Worm (Caenorhabditis elegans) whole organism, mixed stage, embryonic: ENCODE measurements around the gene B0304.4.

ENCODE experiments used
- blmp-1 ChIP-seq: fragments of 150-350 bp; optimal IDR thresholded peaks from 2 replicates; lab custom pipeline; 2014; ENCODE audit warnings: missing biosample characterization, missing genetic modification characterization
- ceh-39 ChIP-seq: fragments of 150-350 bp; optimal IDR thresholded peaks from 2 replicates; lab custom pipeline; 2014; ENCODE audit warnings: missing biosample characterization, missing genetic modification characterization
- elt-3 ChIP-seq: fragments of 150-350 bp; optimal IDR thresholded peaks from 2 replicates; lab custom pipeline; 2014; ENCODE audit warnings: missing biosample characterization, missing genetic modification characterization
- flh-1 ChIP-seq: fragments of 200-800 bp; sonication (Bioruptor generic); optimal IDR thresholded peaks from 2 replicates; lab custom pipeline; 2018; ENCODE audit warnings: mild to moderate bottlenecking, missing genetic modification characterization, moderate library complexity, missing compliant biosample characterization
- lin-13 ChIP-seq: fragments of 150-350 bp; optimal IDR thresholded peaks from 2 replicates; lab custom pipeline; 2014; ENCODE audit warnings: missing biosample characterization, missing genetic modification characterization
- nhr-237 ChIP-seq: fragments of 150-350 bp; optimal IDR thresholded peaks from 2 replicates; lab custom pipeline; 2014; ENCODE audit warnings: missing biosample characterization, missing genetic modification characterization
- nhr-28 ChIP-seq: fragments of 150-350 bp; optimal IDR thresholded peaks from 2 replicates; lab custom pipeline; 2014; ENCODE audit warnings: missing biosample characterization, missing genetic modification characterization
- unc-120 ChIP-seq: sonication (generic microtip); optimal IDR thresholded peaks from 2 replicates; lab custom pipeline; 2017; ENCODE audit warnings: missing genetic modification characterization, missing compliant biosample characterization; ENCODE audit not compliant: poor library complexity, severe bottlenecking
- unc-39 ChIP-seq: fragments of 150-350 bp; optimal IDR thresholded peaks from 2 replicates; lab custom pipeline; 2014; ENCODE audit warnings: missing biosample characterization, missing genetic modification characterization
- zip-8 ChIP-seq: fragments of 150-350 bp; optimal IDR thresholded peaks from 2 replicates; lab custom pipeline; 2014; ENCODE audit warnings: missing biosample characterization, missing genetic modification characterization

ce11 chrII:4548408-4548807 lies 25.4 kb upstream of the B0304.4 start:
- TF ChIP-seq nhr-28 (tag; lab: Kevin White, UChicago) = no peak
- no peak for TF ChIP-seq flh-1 (GFP tag; lab: Kevin White, UChicago)
- no peak for TF ChIP-seq blmp-1 (tag; lab: Kevin White, UChicago)
- TF ChIP-seq elt-3 (tag; lab: Kevin White, UChicago) = no peak
- no peak for TF ChIP-seq zip-8 (tag; lab: Kevin White, UChicago)
- TF ChIP-seq ceh-39 = no peak
- no peak for TF ChIP-seq nhr-237 (tag; lab: Kevin White, UChicago)
- TF ChIP-seq unc-120 (tag; lab: Kevin White, UChicago) = no peak
- no peak for TF ChIP-seq lin-13 (tag; lab: Kevin White, UChicago)
- no peak for TF ChIP-seq unc-39
